Worm (Caenorhabditis elegans) whole organism, L2 larva: ENCODE results near the gene str-10.

Experiments used
- blmp-1 ChIP-seq: sonication (generic microtip); optimal IDR thresholded peaks from 2 replicates; lab custom pipeline; 2017; ENCODE audit warnings: missing genetic modification characterization, mild to moderate bottlenecking, missing compliant biosample characterization, antibody characterized with exemption, moderate library complexity; ENCODE audit not compliant: insufficient read depth
- dmd-4 ChIP-seq: sonication (generic microtip); optimal IDR thresholded peaks from 2 replicates; lab custom pipeline; 2017; ENCODE audit warnings: missing biosample characterization, missing genetic modification characterization
- elt-1 ChIP-seq: fragments of 150-350 bp; optimal IDR thresholded peaks from 2 replicates; lab custom pipeline; 2014; ENCODE audit warnings: missing biosample characterization, missing genetic modification characterization
- gmeb-1 ChIP-seq: fragments of 150-350 bp; optimal IDR thresholded peaks from 2 replicates; lab custom pipeline; 2014; ENCODE audit warnings: missing biosample characterization, missing genetic modification characterization
- lin-13 ChIP-seq: fragments of 150-350 bp; optimal IDR thresholded peaks from 2 replicates; lab custom pipeline; 2014; ENCODE audit warnings: missing biosample characterization, missing genetic modification reagents, missing genetic modification characterization
- mab-5 ChIP-seq: fragments of 150-350 bp; optimal IDR thresholded peaks from 2 replicates; lab custom pipeline; 2014; ENCODE audit warnings: missing biosample characterization, missing genetic modification characterization
- mbf-1 ChIP-seq: sonication (generic microtip); optimal IDR thresholded peaks from 2 replicates; lab custom pipeline; 2017; ENCODE audit warnings: missing biosample characterization, missing genetic modification characterization
- nhr-11 ChIP-seq: fragments of 150-350 bp; optimal IDR thresholded peaks from 2 replicates; lab custom pipeline; 2014; ENCODE audit warnings: missing biosample characterization, missing genetic modification characterization
- nhr-12 ChIP-seq: fragments of 150-350 bp; optimal IDR thresholded peaks from 2 replicates; lab custom pipeline; 2014; ENCODE audit warnings: missing biosample characterization, missing genetic modification characterization
- nhr-129 ChIP-seq: fragments of 150-350 bp; optimal IDR thresholded peaks from 2 replicates; lab custom pipeline; 2014; ENCODE audit warnings: missing biosample characterization, missing genetic modification characterization
- peb-1 ChIP-seq: fragments of 150-350 bp; optimal IDR thresholded peaks from 2 replicates; lab custom pipeline; 2014; ENCODE audit warnings: missing biosample characterization, missing genetic modification characterization
- snpc-4 ChIP-seq: fragments of 150-350 bp; optimal IDR thresholded peaks from 2 replicates; lab custom pipeline; 2014; ENCODE audit warnings: missing biosample characterization, missing genetic modification characterization
- unc-62 ChIP-seq: fragments of 150-350 bp; optimal IDR thresholded peaks from 2 replicates; lab custom pipeline; 2014; ENCODE audit warnings: missing biosample characterization, missing genetic modification reagents, missing genetic modification characterization
- ztf-11 ChIP-seq: sonication (generic microtip); optimal IDR thresholded peaks from 2 replicates; lab custom pipeline; 2017; ENCODE audit warnings: missing biosample characterization, missing genetic modification characterization

DNA sequence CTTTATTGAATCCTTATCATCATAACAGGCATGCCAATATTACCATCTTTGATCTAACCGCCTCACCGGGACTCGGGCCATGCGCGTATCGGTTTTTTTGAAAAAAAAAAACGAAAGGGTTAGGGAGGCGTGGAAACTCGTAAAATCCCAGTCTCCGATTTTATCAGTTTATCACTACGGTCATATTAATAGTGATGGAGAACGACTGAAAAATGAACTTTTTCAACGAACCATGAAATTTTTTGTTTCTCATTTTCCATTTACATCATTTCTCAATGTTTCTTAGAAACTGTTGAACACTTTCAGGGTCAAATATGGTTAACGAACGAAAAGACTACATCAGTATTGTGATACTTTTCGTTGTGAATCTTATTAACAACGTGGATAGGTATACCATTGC lies 47.5 kb downstream of the str-10 start, which contains the start of gene spin-3:
- no peak for TF ChIP-seq nhr-129 (tag; lab: Kevin White, UChicago)
- TF ChIP-seq lin-13 (GFP tag; lab: Kevin White, UChicago), result no peak
- no peak for TF ChIP-seq blmp-1 (tag; lab: Kevin White, UChicago)
- TF ChIP-seq ztf-11 (tag; lab: Kevin White, UChicago), result no peak
- TF ChIP-seq elt-1, result no peak
- no peak for TF ChIP-seq snpc-4 (tag; lab: Kevin White, UChicago)
- no peak for TF ChIP-seq mab-5 (tag; lab: Kevin White, UChicago)
- TF ChIP-seq unc-62, result no peak
- no peak for TF ChIP-seq mbf-1 (tag; lab: Kevin White, UChicago)
- no peak for TF ChIP-seq gmeb-1
- no peak for TF ChIP-seq nhr-11 (tag; lab: Kevin White, UChicago)
- TF ChIP-seq nhr-12 (tag; lab: Kevin White, UChicago), result no peak
- no peak for TF ChIP-seq peb-1 (tag; lab: Kevin White, UChicago)
- no peak for TF ChIP-seq dmd-4 (tag; lab: Kevin White, UChicago)
